Worm (Caenorhabditis elegans): ENCODE results near the gene F22B8.3.

The F22B8.3 gene

DNA sequence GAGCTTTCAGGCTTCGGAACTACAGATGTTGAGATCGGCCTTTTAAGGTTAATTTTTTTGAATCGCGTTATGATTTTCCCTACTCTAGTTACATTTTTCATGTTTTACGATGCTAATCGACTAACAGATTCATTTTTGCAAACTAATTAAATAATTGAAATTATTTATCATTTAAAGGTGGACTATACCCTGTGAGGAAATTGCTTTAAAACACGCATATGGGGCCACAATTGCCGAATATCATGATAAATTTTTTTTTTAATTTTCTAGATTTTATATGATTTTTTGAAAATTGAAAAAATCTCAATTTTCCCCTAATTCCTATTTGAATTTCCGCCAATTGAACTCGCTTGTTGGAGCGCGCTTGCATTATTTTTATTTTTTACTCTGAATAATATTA lies 28.8 kb upstream of the F22B8.3 start, which contains the start of gene fbxa-100:
Gene fbxa-100 (minus strand): TSS at position 101 of the 400 bp plus-strand sequence.
- no peak for TF ChIP-seq ces-1 (GFP tag; optimal IDR thresholded peaks at IDR 0.05)

- TF ChIP-seq irx-1 (tag; optimal IDR thresholded peaks at IDR 0.05) (no peak), pqm-1 (tag; optimal IDR thresholded peaks at IDR 0.05) (no peak), C34B4.2 (tag; optimal IDR thresholded peaks at IDR 0.05) (no peak), fos-1 (tag; optimal IDR thresholded peaks at IDR 0.05) (no peak), F16B12.6 (tag; optimal IDR thresholded peaks at IDR 0.05) (no peak), ceh-90 (tag; optimal IDR thresholded peaks at IDR 0.05) (no peak), fkh-8 (tag; optimal IDR thresholded peaks at IDR 0.05) (no peak), nhr-77 (tag; optimal IDR thresholded peaks at IDR 0.05) (no peak), lin-35 (GFP tag; optimal IDR thresholded peaks at IDR 0.05) (no peak), nhr-28 (tag; optimal IDR thresholded peaks at IDR 0.05) (no peak), unc-130 (tag; optimal IDR thresholded peaks at IDR 0.05) (no peak), efl-3 (GFP tag; optimal IDR thresholded peaks at IDR 0.05) (no peak), blmp-1 (tag; optimal IDR thresholded peaks at IDR 0.05) (no peak), aha-1 (tag; optimal IDR thresholded peaks at IDR 0.05) (no peak), tbx-2 (tag; optimal IDR thresholded peaks at IDR 0.05) (no peak)
These were observed 28.0 kb upstream of the F22B8.3 start, which contains the start of gene F14H3.14 for ce11 chrV:16062788-16063187. F14H3.14 (minus strand) TSS chrV:16062888.

- no peak for TF ChIP-seq nhr-28 (tag; optimal IDR thresholded peaks at IDR 0.05)
- no peak for TF ChIP-seq xbp-1 (tag; optimal IDR thresholded peaks at IDR 0.05)
- TF ChIP-seq snpc-4 (tag; optimal IDR thresholded peaks at IDR 0.05) = no peak
- TF ChIP-seq ztf-11 (tag; optimal IDR thresholded peaks at IDR 0.05) = no peak
- TF ChIP-seq zag-1 (tag; optimal IDR thresholded peaks at IDR 0.05) = no peak
- TF ChIP-seq lin-39 (tag; optimal IDR thresholded peaks at IDR 0.05) = no peak
- no peak for TF ChIP-seq lir-3 (tag; optimal IDR thresholded peaks at IDR 0.05; ENCODE audit: poor library complexity)
- TF ChIP-seq ceh-90 (tag; optimal IDR thresholded peaks at IDR 0.05) = no peak
- no peak for TF ChIP-seq jun-1 (tag; optimal IDR thresholded peaks at IDR 0.05)
- no peak for TF ChIP-seq dpl-1 (GFP tag; optimal IDR thresholded peaks at IDR 0.05)
- no peak for TF ChIP-seq pag-3 (tag; optimal IDR thresholded peaks at IDR 0.05; ENCODE audit: borderline replicate concordance, insufficient read depth)
- no peak for TF ChIP-seq fkh-4 (tag; optimal IDR thresholded peaks at IDR 0.05; ENCODE audit: borderline replicate concordance)
These were observed 21.8 kb upstream of the F22B8.3 start, which contains the start of gene cyp-35D1 for ce11 chrV:16068938-16069337. cyp-35D1 (plus strand) TSS chrV:16069238.

DNA sequence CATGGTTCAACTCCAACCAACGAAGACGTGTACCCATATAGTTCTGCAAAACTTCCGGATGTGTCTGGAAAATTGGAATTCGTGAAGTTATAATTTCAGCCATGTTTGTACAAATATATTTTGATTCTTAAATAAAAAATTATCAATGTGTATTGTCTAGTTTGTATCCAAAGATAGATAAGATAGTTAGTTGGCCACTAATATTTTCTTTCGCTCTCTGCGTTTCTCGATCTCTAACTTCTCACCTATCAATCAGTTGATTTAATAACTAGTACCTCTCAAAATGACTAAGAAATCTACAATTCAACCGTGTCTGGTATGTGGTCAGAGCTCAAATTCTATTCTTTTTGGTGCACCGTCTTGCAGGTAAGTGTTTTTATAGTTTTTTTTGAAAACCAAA lies 19.6 kb upstream of the F22B8.3 start, which contains the start of gene nhr-176:
Gene nhr-176 (plus strand): TSS at position 159 of the 400 bp plus-strand sequence.
- TF ChIP-seq vab-15 (tag; optimal IDR thresholded peaks at IDR 0.05) (no peak), elt-2 (tag; optimal IDR thresholded peaks at IDR 0.05) (peak; percentile 36), efl-1 (optimal IDR thresholded peaks at IDR 0.05) (no peak), efl-1 (GFP tag; optimal IDR thresholded peaks at IDR 0.05 in 1 of 2) (peak in 1 of 2 experiments; percentile 34)

DNA sequence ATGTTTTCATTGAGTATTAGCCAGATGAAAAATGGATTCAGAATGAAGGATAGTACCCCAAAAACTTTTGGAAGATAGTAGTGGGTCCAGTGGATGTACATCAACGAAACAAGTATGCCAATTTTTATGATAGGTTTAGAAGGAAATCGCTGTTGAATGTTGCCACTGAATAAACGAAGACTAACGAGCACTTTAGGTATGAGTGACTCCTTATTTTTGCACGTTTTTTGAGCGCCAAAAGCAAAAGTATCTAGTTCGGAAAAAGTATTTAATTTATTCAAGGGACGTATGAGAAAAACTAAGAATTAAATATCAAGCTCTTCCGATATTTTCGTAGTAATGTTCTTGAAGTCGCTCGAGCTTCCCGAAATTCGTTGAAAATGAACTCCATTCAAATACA lies 16.9 kb upstream of the F22B8.3 start, which contains the start of gene srj-10:
Gene srj-10 (minus strand): TSS at position 101 of the 400 bp plus-strand sequence.
- TF ChIP-seq tlp-1 (tag; optimal IDR thresholded peaks at IDR 0.05) = no peak
- TF ChIP-seq nhr-84 (tag; optimal IDR thresholded peaks at IDR 0.05) = no peak
- TF ChIP-seq dsc-1 (tag; optimal IDR thresholded peaks at IDR 0.05) = no peak
- TF ChIP-seq nhr-85 (tag) = no peak
- no peak for TF ChIP-seq sup-37 (GFP tag; optimal IDR thresholded peaks at IDR 0.05)

All from whole organism, L1 larva.